Worm (Caenorhabditis elegans): ENCODE measurements around the gene C36A4.11.

The C36A4.11 gene

DNA sequence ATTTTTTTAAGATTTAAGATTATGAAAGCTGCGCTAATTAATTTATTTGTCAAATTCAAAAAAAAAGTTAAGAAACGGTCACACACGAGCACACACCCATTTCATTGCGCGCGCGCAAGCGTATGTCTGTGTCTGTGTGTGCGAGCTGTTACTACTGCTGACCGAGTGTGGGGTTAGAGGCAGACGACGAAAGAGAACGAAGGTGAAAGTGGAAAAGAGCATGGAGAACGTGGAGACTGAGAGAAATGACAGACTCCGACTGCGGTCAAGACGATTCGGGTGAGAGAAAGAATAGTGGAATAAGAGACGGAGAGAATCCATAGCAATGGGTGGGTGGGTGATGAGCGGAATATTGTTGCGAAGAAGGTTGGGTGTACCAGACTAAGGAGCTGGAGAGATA, 20.2 kb upstream of the C36A4.11 start (continued):
- TF ChIP-seq ces-1 (GFP tag; optimal IDR thresholded peaks at IDR 0.05) (no peak), mxl-2 (GFP tag; conservative IDR thresholded peaks at IDR 0.05) (no peak), nhr-42 (GFP tag; IDR thresholded peaks at IDR 0.05) (no peak), gei-8 (GFP tag; optimal IDR thresholded peaks at IDR 0.05) (no peak), nhr-6 (tag; optimal IDR thresholded peaks at IDR 0.05) (peak; percentile 69), daf-8 (GFP tag; IDR thresholded peaks at IDR 0.05) (no peak), daf-19 (GFP tag; conservative IDR thresholded peaks at IDR 0.05) (no peak), lin-15B (tag; optimal IDR thresholded peaks at IDR 0.05) (no peak), nhr-25 (tag; optimal IDR thresholded peaks at IDR 0.05; ENCODE audit: borderline replicate concordance, insufficient read depth) (peak; percentile 23), D1046.2 (GFP tag; IDR thresholded peaks at IDR 0.05) (no peak), arid-1 (GFP tag; conservative IDR thresholded peaks at IDR 0.05) (0 out of 2 replicates have a peak, but pooled peaks have one; percentile 32), nhr-10 (tag; optimal IDR thresholded peaks at IDR 0.05) (no peak), zip-2 (tag; optimal IDR thresholded peaks at IDR 0.05) (no peak), fos-1 (tag; optimal IDR thresholded peaks at IDR 0.05) (no peak), egl-27 (tag; optimal IDR thresholded peaks at IDR 0.05) (no peak), Y5F2A.4 (GFP tag; optimal IDR thresholded peaks at IDR 0.05) (no peak), mdt-29 (GFP tag; IDR thresholded peaks at IDR 0.05) (no peak), nhr-111 (GFP tag; optimal IDR thresholded peaks at IDR 0.05) (no peak), nhr-237 (tag; optimal IDR thresholded peaks at IDR 0.05) (no peak), lim-7 (GFP tag; IDR thresholded peaks at IDR 0.05) (no peak), snpc-4 (tag; optimal IDR thresholded peaks at IDR 0.05) (no peak), nhr-76 (tag; optimal IDR thresholded peaks at IDR 0.05) (no peak), lir-3 (tag; optimal IDR thresholded peaks at IDR 0.05) (no peak), F37D6.2 (tag; optimal IDR thresholded peaks at IDR 0.05) (no peak), madf-5 (GFP tag; IDR thresholded peaks at IDR 0.05) (no peak), mep-1 (tag; optimal IDR thresholded peaks at IDR 0.05) (peak; percentile 77), ceh-44 (GFP tag; IDR thresholded peaks at IDR 0.05) (no peak), hmg-1.1 (GFP tag; IDR thresholded peaks at IDR 0.05) (peak; percentile 86), unc-130 (GFP tag; optimal IDR thresholded peaks at IDR 0.05) (no peak), php-3 (GFP tag; IDR thresholded peaks at IDR 0.05) (no peak), dmd-8 (GFP tag; IDR thresholded peaks at IDR 0.05) (no peak), aha-1 (tag) (peak; percentile 61), hlh-30 (tag; optimal IDR thresholded peaks at IDR 0.05; ENCODE audit: insufficient read depth) (peak; percentile 93), Y48G9A.11 (GFP tag; IDR thresholded peaks at IDR 0.05) (no peak)

DNA sequence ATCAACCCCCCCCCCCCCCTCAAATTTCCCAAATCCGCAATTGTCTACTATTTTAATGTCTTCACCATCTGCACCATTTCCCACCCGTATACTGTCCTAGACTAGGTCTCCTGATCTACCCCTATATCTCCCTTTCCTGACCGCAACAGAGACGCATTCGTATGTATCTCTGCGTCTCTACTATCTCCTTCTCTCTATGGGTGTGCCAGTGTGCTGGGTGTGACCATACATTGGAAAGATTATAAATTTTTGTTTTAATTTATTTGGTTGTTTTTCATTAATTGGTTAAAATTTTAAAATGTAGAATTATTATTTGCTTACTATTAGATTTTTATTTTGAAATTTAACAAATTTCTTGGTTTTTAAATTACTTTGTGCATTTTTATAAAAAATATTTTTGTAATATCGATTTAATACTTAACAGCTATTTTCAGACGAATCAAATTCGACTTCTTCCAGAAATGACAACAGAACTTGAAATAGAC, 18.4 kb upstream of the C36A4.11 start, which contains the start of gene amx-1:
TSS of gene amx-1 (plus strand) at position 435 of the 485 bp plus-strand sequence.
- TF ChIP-seq unc-62 (GFP tag; optimal IDR thresholded peaks at IDR 0.05 in 1 of 2) (peak in 1 of 2 experiments; percentile 27), unc-62 (tag; optimal IDR thresholded peaks at IDR 0.05) (no peak), mes-2 (tag; optimal IDR thresholded peaks at IDR 0.05; ENCODE audit: poor library complexity, severe bottlenecking) (peak; percentile 27), attf-4 (tag; optimal IDR thresholded peaks at IDR 0.05) (no peak), hlh-30 (tag; optimal IDR thresholded peaks at IDR 0.05; ENCODE audit: insufficient read depth) (peak; percentile 18)

DNA sequence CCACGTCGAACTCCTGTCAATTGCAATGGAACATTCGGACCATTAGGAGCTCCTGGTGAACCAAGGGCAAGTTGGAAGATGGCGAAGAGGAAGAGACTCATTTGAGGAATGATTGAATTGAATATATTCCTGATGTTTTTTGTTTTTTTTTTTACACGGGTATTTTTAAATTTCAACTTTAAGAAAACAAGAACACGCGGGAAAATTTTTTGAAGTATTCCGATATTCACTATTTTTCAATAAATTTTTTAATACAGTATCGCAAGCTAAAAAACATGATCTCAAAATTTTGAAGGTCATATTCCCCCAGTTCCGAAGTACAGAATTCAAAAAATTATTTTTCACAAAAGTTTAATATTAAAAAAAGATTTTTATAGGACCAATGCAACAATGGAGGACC, 11.3 kb upstream of the C36A4.11 start, which contains the start of gene cnnm-5:
TSS of gene cnnm-5 (minus strand) at position 101 of the 400 bp plus-strand sequence.
- no peak for TF ChIP-seq skn-1 (tag; optimal IDR thresholded peaks at IDR 0.05)
- no peak for TF ChIP-seq ceh-62 (tag; optimal IDR thresholded peaks at IDR 0.05)
- no peak for TF ChIP-seq zip-2 (tag; optimal IDR thresholded peaks at IDR 0.05)
- TF ChIP-seq F26F4.8 (GFP tag; conservative IDR thresholded peaks at IDR 0.05) = no peak
- TF ChIP-seq hlh-30 (tag; optimal IDR thresholded peaks at IDR 0.05; ENCODE audit: insufficient read depth) = no peak
- TF ChIP-seq gei-8 (GFP tag; optimal IDR thresholded peaks at IDR 0.05) = no peak
- TF ChIP-seq unc-39 (tag; optimal IDR thresholded peaks at IDR 0.05) = no peak

Measured in whole organism, L4 larva.